Worm (Caenorhabditis elegans) whole organism, late embryonic: ENCODE data around the gene Y102F5A.1.

ENCODE experiments used
- ama-1 ChIP-seq: fragments of 150-350 bp; optimal IDR thresholded peaks from 2 replicates; lab custom pipeline; 2014
- ceh-31 ChIP-seq: sonication (generic microtip); optimal IDR thresholded peaks from 2 replicates; lab custom pipeline; 2016; ENCODE audit warnings: missing genetic modification characterization, missing compliant biosample characterization
- elt-4 ChIP-seq: sonication (generic microtip); optimal IDR thresholded peaks from 2 replicates; lab custom pipeline; 2016; ENCODE audit warnings: missing genetic modification characterization, missing compliant biosample characterization
- fax-1 ChIP-seq: sonication (generic microtip); optimal IDR thresholded peaks from 2 replicates; lab custom pipeline; 2016; ENCODE audit warnings: missing genotype, missing genetic modification characterization, missing compliant biosample characterization
- hlh-13 ChIP-seq: fragments of 200-800 bp; sonication (Bioruptor generic); optimal IDR thresholded peaks from 2 replicates; lab custom pipeline; 2018; ENCODE audit warnings: mild to moderate bottlenecking, missing genetic modification characterization, missing compliant biosample characterization
- lim-6 ChIP-seq: sonication (generic microtip); optimal IDR thresholded peaks from 2 replicates; lab custom pipeline; 2016; ENCODE audit warnings: missing genetic modification characterization, missing compliant biosample characterization
- lin-11 ChIP-seq: fragments of 200-800 bp; sonication (Bioruptor generic); optimal IDR thresholded peaks from 2 replicates; lab custom pipeline; 2018; ENCODE audit warnings: mild to moderate bottlenecking, missing genetic modification characterization, missing compliant biosample characterization
- madf-2 ChIP-seq: sonication (generic microtip); optimal IDR thresholded peaks from 2 replicates; lab custom pipeline; 2017; ENCODE audit warnings: missing genetic modification characterization, missing compliant biosample characterization
- mec-3 ChIP-seq: sonication (generic microtip); optimal IDR thresholded peaks from 2 replicates; lab custom pipeline; 2016; ENCODE audit warnings: borderline replicate concordance, missing genetic modification characterization, missing compliant biosample characterization
- nhr-11 ChIP-seq: fragments of 150-350 bp; optimal IDR thresholded peaks from 2 replicates; lab custom pipeline; 2014; ENCODE audit warnings: missing biosample characterization, missing genetic modification characterization
- pha-4 ChIP-seq: fragments of 150-350 bp; optimal IDR thresholded peaks from 2 replicates; lab custom pipeline; 2018; ENCODE audit warnings: missing biosample characterization, missing genetic modification reagents, missing genetic modification characterization
- syd-9 ChIP-seq: sonication (generic microtip); optimal IDR thresholded peaks from 2 replicates; lab custom pipeline; 2016; ENCODE audit warnings: mild to moderate bottlenecking, missing genetic modification characterization, moderate library complexity, missing compliant biosample characterization
- tbx-2 ChIP-seq: sonication (generic microtip); optimal IDR thresholded peaks from 2 replicates; lab custom pipeline; 2016; ENCODE audit warnings: missing genetic modification characterization, missing compliant biosample characterization
- unc-42 ChIP-seq: sonication (generic microtip); optimal IDR thresholded peaks from 2 replicates; lab custom pipeline; 2016; ENCODE audit warnings: missing genotype, missing genetic modification characterization, missing compliant biosample characterization

DNA sequence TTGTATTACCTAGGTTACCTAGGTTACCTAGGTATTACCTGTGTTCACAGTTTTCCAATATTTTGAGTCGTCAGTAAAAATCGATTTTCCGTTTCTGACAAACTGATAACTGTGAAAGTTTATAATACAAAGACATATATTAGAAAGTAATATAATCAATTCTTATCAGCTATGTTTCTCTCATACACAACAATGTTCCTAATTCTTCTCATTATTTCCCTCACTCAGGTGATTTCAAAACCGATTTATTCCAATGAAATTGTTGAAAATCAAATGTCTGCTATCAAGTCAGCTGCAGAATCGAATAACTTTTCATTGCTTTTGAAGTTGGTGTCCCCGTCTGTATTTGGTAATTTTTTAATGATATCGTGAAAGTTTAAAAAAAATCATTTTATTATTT is 19.9 kb upstream of the Y102F5A.1 start, which contains the start of gene C34E11.4:
- no peak for TF ChIP-seq ceh-31
- no peak for TF ChIP-seq lim-6 (tag; lab: Kevin White, UChicago)
- no peak for TF ChIP-seq unc-42
- no peak for TF ChIP-seq ama-1 (lab: Kevin White, UChicago)
- TF ChIP-seq hlh-13 (GFP tag; lab: Kevin White, UChicago) = no peak
- no peak for TF ChIP-seq lin-11 (tag; lab: Kevin White, UChicago)
- no peak for TF ChIP-seq elt-4 (tag; lab: Kevin White, UChicago)
- no peak for TF ChIP-seq tbx-2 (tag; lab: Kevin White, UChicago)
- no peak for TF ChIP-seq fax-1
- TF ChIP-seq madf-2 (tag; lab: Kevin White, UChicago) = no peak
- no peak for TF ChIP-seq mec-3 (tag; lab: Kevin White, UChicago)
- no peak for TF ChIP-seq nhr-11
- no peak for TF ChIP-seq syd-9 (tag; lab: Kevin White, UChicago)
- no peak for TF ChIP-seq pha-4
